Worm (Caenorhabditis elegans) whole organism, midembryonic: Measurements from ENCODE around the gene idpc-5.

ENCODE experiments used
- cog-1 ChIP-seq: sonication (generic microtip); optimal IDR thresholded peaks from 2 replicates; lab custom pipeline; 2016; ENCODE audit warnings: missing genetic modification characterization, missing compliant biosample characterization
- flt-1 ChIP-seq: fragments of 200-800 bp; sonication (Bioruptor generic); IDR thresholded peaks from 2 replicates; pipeline ENCODE4 v1.3.6; 2022; ENCODE audit warnings: missing genetic modification characterization, missing compliant biosample characterization
- ztf-23 ChIP-seq: fragments of 200-800 bp; sonication (Bioruptor generic); IDR thresholded peaks from 2 replicates; pipeline ENCODE4 v1.3.6; 2022; ENCODE audit warnings: missing genetic modification reagents, missing genetic modification characterization, missing compliant biosample characterization
- ztf-29 ChIP-seq: fragments of 200-800 bp; sonication (Bioruptor generic); IDR thresholded peaks from 2 replicates; pipeline ENCODE4 v1.3.6; 2022; ENCODE audit warnings: missing genetic modification reagents, missing genetic modification characterization, missing compliant biosample characterization

ce11 chrV:9616687-9617086 is 6.0 kb downstream of the idpc-5 start:
- no peak for TF ChIP-seq cog-1 (tag; lab: Kevin White, UChicago)
- no peak for TF ChIP-seq ztf-29
- TF ChIP-seq flt-1 (GFP tag; lab: Robert Waterston, UW): no peak
- TF ChIP-seq ztf-23 (GFP tag; lab: Robert Waterston, UW): no peak
